Worm (Caenorhabditis elegans) whole organism, L4 larva: ENCODE results near the gene C17F4.12.

ENCODE experiments used
- ama-1 ChIP-seq: fragments of 150-350 bp; optimal IDR thresholded peaks from 2 replicates; lab custom pipeline; 2014; ENCODE audit warnings: inconsistent platforms, mixed read lengths
- dve-1 ChIP-seq: sonication (generic microtip); optimal IDR thresholded peaks from 2 replicates; lab custom pipeline; 2017; ENCODE audit warnings: antibody characterized with exemption, mild to moderate bottlenecking, missing genetic modification characterization, missing compliant biosample characterization; ENCODE audit not compliant: insufficient read depth
- jun-1 ChIP-seq: fragments of 150-350 bp; optimal IDR thresholded peaks from 2 replicates; lab custom pipeline; 2014; ENCODE audit warnings: missing biosample characterization, missing genetic modification reagents, missing genetic modification characterization
- lin-13 ChIP-seq: fragments of 150-350 bp; optimal IDR thresholded peaks from 2 replicates; lab custom pipeline; 2014; ENCODE audit warnings: missing biosample characterization, missing genetic modification reagents, missing genetic modification characterization
- mes-2 ChIP-seq: sonication (generic microtip); optimal IDR thresholded peaks from 2 replicates; lab custom pipeline; 2016; ENCODE audit warnings: missing genotype, mild to moderate bottlenecking, missing genetic modification characterization, missing compliant biosample characterization; ENCODE audit not compliant: poor library complexity, severe bottlenecking
- nhr-237 ChIP-seq: sonication (generic microtip); optimal IDR thresholded peaks from 2 replicates; lab custom pipeline; 2017; ENCODE audit warnings: missing biosample characterization, missing genetic modification characterization

DNA sequence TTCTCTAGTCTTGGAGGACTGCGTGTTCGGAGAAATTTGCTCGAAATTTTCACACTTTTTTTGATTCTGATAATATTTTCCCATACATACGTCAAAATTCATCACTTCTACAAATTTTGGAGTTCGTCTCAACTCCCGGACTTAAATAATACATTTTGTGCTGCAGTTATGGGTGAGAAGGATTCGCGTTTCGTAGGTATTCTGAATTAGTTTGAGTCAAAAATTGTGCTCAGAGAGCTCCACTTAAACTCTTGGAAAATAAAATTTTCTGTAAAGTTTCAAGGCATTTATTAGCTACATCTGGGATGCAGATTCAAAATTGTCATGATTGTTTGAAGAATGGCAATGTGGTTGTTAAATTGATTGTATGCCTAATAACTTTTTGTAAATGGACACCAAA lies 30.1 kb downstream of the C17F4.12 start, which contains the start of gene ZC239.4:
- TF ChIP-seq mes-2 (tag; lab: Kevin White, UChicago), result no peak
- no peak for TF ChIP-seq ama-1 (lab: Kevin White, UChicago)
- TF ChIP-seq nhr-237, result no peak
- no peak for TF ChIP-seq dve-1 (tag; lab: Kevin White, UChicago)
- no peak for TF ChIP-seq jun-1 (tag; lab: Kevin White, UChicago)
- TF ChIP-seq lin-13 (GFP tag; lab: Kevin White, UChicago), result no peak
